Worm (Caenorhabditis elegans) whole organism, L1 larva: Measurements from ENCODE around the gene str-139.

Experiments used
- C16A3.4 ChIP-seq: fragments of 150-350 bp; optimal IDR thresholded peaks from 2 replicates; lab custom pipeline; 2014; ENCODE audit warnings: missing biosample characterization, missing genetic modification characterization
- dpl-1 ChIP-seq, 3 experiments: fragments of 150-350 bp in 2 of 3; sonication (generic microtip) in 1 of 3; optimal IDR thresholded peaks; 2 replicates each; lab custom pipeline; 2014 to 2017; ENCODE audit warnings: missing biosample characterization in 3 of 3, missing genetic modification characterization in 3 of 3, missing genetic modification reagents in 3 of 3
- nhr-11 ChIP-seq: fragments of 150-350 bp; optimal IDR thresholded peaks from 2 replicates; lab custom pipeline; 2014; ENCODE audit warnings: missing biosample characterization, missing genetic modification characterization
- zag-1 ChIP-seq: fragments of 150-350 bp; optimal IDR thresholded peaks from 2 replicates; lab custom pipeline; 2014; ENCODE audit warnings: missing biosample characterization, missing genetic modification characterization

DNA sequence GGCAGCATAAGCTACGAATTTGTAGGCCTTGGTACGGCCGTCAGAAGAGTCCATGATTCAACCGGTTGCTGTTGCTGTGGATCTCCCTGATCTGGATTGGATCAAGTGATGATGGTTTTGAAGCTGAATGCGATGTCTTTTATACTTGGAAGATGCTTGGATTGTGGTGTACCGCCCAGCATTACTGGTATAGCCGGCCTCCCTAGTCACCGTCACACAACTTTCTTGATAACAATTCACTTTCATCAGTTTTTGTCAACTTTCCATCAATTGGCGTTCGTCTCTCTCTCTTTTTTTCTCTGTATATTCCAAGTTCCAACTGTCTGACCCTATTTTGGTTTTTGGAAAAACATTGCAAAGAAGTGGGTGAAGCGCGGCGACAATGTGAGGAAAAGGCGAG, 11.2 kb downstream of the str-139 start, which contains the start of gene col-43:
- no peak for TF ChIP-seq zag-1 (tag; lab: Kevin White, UChicago)
- no peak for TF ChIP-seq dpl-1 (GFP tag; optimal IDR thresholded peaks at IDR 0.05; lab: Kevin White, UChicago)
- no peak for TF ChIP-seq C16A3.4 (tag; lab: Kevin White, UChicago)
- TF ChIP-seq nhr-11 (tag; lab: Kevin White, UChicago): no peak
